Fruit fly (Drosophila melanogaster): Measurements from ENCODE around the gene CG6171.

Gene CG6171

DNA sequence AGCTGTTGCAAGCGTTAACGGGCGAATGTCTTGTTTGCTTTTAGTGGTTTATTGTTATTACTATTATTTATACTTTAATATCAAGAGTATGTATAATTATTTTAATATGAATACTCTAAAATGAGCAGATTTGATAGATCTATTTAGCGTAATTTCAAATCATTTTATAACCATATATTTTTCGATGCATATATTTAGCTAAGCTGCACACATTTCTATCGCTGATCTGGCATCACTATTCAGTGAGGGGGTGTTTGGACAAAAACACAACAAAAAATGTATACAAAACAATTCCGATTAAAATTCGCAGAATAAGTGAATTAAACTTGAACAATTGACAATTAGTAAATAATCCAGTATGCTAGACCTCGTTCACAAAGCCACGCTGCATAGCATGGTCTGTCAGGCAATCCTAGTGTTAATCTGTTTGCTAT is 12.6 kb downstream of the CG6171 start, which contains the start of the genes Trs33 and Tmtc4 (continued):
- peak; percentile 21 for TF ChIP-seq tin (GFP tag; optimal IDR thresholded peaks at IDR 0.05)
- TF ChIP-seq CG17912 (GFP tag; optimal IDR thresholded peaks at IDR 0.05): no peak
- TF ChIP-seq zfh1 (GFP tag; IDR thresholded peaks at IDR 0.05): no peak; the same call in 2 of the 3 replicates
- peak; percentile 50 for TF ChIP-seq CG18262 (tag; optimal IDR thresholded peaks at IDR 0.05)
- TF ChIP-seq insv (GFP tag; optimal IDR thresholded peaks at IDR 0.05): peak in 1 of 2 experiments; percentile 2
- no peak for TF ChIP-seq CG12769 (tag; optimal IDR thresholded peaks at IDR 0.05)
- no peak for TF ChIP-seq nau (GFP tag; optimal IDR thresholded peaks at IDR 0.05)
- no peak for TF ChIP-seq CG4282 (GFP tag; optimal IDR thresholded peaks at IDR 0.05)
- peak; percentile 41; the same call in 1 of the 2 replicates for TF ChIP-seq CG4360 (GFP tag; IDR thresholded peaks at IDR 0.05)
- peak; percentile 11 for TF ChIP-seq YL-1 (GFP tag; optimal IDR thresholded peaks at IDR 0.05)
- peak; percentile 34 for TF ChIP-seq Meics (GFP tag; optimal IDR thresholded peaks at IDR 0.05)
- peak; percentile 48 for TF ChIP-seq gcm (GFP tag; optimal IDR thresholded peaks at IDR 0.05)
- no peak for TF ChIP-seq esg (GFP tag; conservative IDR thresholded peaks at IDR 0.05)
- peak; percentile 31 for TF ChIP-seq CG10147 (GFP tag; optimal IDR thresholded peaks at IDR 0.05)
- peak; percentile 28 for TF ChIP-seq CG12155 (GFP tag; optimal IDR thresholded peaks at IDR 0.05)
- no peak for TF ChIP-seq ewg (GFP tag; optimal IDR thresholded peaks at IDR 0.05)
- TF ChIP-seq nom (GFP tag; optimal IDR thresholded peaks at IDR 0.05): no peak
- TF ChIP-seq CG4854 (GFP tag; optimal IDR thresholded peaks at IDR 0.05): no peak
- TF ChIP-seq PHDP (tag; optimal IDR thresholded peaks at IDR 0.05): peak; percentile 51
- peak in 1 of 2 experiments; percentile 25 for TF ChIP-seq bsh (GFP tag; optimal IDR thresholded peaks at IDR 0.05)
- peak; percentile 3 for TF ChIP-seq NfI (GFP tag; optimal IDR thresholded peaks at IDR 0.05)
- TF ChIP-seq CG17802 (tag; optimal IDR thresholded peaks at IDR 0.05): no peak
- peak; percentile 32 for TF ChIP-seq Fer3 (tag; optimal IDR thresholded peaks at IDR 0.05)
- peak; percentile 35; the same call in 1 of the 2 replicates for TF ChIP-seq Ada2b (GFP tag; IDR thresholded peaks at IDR 0.05)
- TF ChIP-seq Xbp1 (GFP tag; optimal IDR thresholded peaks at IDR 0.05): peak; percentile 27
- TF ChIP-seq vvl (GFP tag; IDR thresholded peaks at IDR 0.05): peak; percentile 71
- peak; percentile 28 for TF ChIP-seq dmrt11E (tag; optimal IDR thresholded peaks at IDR 0.05)
- peak; percentile 18 for TF ChIP-seq run (tag; optimal IDR thresholded peaks at IDR 0.05)
- TF ChIP-seq HLH3B (GFP tag; IDR thresholded peaks at IDR 0.05): no peak
- peak; percentile 44 for TF ChIP-seq Hr3 (GFP tag; optimal IDR thresholded peaks at IDR 0.05)
- TF ChIP-seq CoRest (tag; optimal IDR thresholded peaks at IDR 0.05): peak; percentile 51
- no peak for TF ChIP-seq tx (GFP tag; optimal IDR thresholded peaks at IDR 0.05)
- TF ChIP-seq Sin3A (optimal IDR thresholded peaks at IDR 0.05): no peak
- TF ChIP-seq CG10979 (tag; optimal IDR thresholded peaks at IDR 0.05): peak; percentile 14
- TF ChIP-seq az2 (GFP tag; optimal IDR thresholded peaks at IDR 0.05): peak; percentile 22
- no peak for TF ChIP-seq seq (GFP tag; IDR thresholded peaks at IDR 0.05)
- TF ChIP-seq Oli (tag; optimal IDR thresholded peaks at IDR 0.05): no peak
- TF ChIP-seq CG4328 (GFP tag; optimal IDR thresholded peaks at IDR 0.05): peak; percentile 29
- peak; percentile 16 for TF ChIP-seq lilli (GFP tag; optimal IDR thresholded peaks at IDR 0.05)
- TF ChIP-seq CG15073 (GFP tag; optimal IDR thresholded peaks at IDR 0.05): no peak
- TF ChIP-seq CG2199 (GFP tag; IDR thresholded peaks at IDR 0.05): no peak
- peak; percentile 31; the same call in 1 of the 2 replicates for TF ChIP-seq CG11247 (GFP tag; IDR thresholded peaks at IDR 0.05)
- peak; percentile 53 for TF ChIP-seq CG9817 (tag; optimal IDR thresholded peaks at IDR 0.05)
- TF ChIP-seq Fer2 (tag; optimal IDR thresholded peaks at IDR 0.05): peak; percentile 17
- no peak for TF ChIP-seq tll (GFP tag; optimal IDR thresholded peaks at IDR 0.05)
- TF ChIP-seq phol (tag; optimal IDR thresholded peaks at IDR 0.05): peak; percentile 38
- no peak for TF ChIP-seq z (GFP tag; IDR thresholded peaks at IDR 0.05)
- TF ChIP-seq wek (GFP tag; optimal IDR thresholded peaks at IDR 0.05): peak; percentile 23
- TF ChIP-seq dpn (GFP tag; optimal IDR thresholded peaks at IDR 0.05): peak in 1 of 2 experiments; percentile 28
- TF ChIP-seq danr (GFP tag; IDR thresholded peaks at IDR 0.05): no peak

Data from whole organism, embryonic.